Fruit fly (Drosophila melanogaster) whole organism, embryonic: Measurements from ENCODE around the gene CG42237.
A peak's percentile ranks its signal among the peaks of the same experiment; 100 is the strongest.

Source experiments
- Aef1 ChIP-seq: fragments of 200-800 bp; sonication (Bioruptor generic); IDR thresholded peaks from 3 replicates; pipeline ENCODE4 v1.3.6; 2022; ENCODE audit warnings: missing biosample characterization, missing genetic modification characterization
- Blimp-1 ChIP-seq: fragments of 200-800 bp; sonication (Bioruptor generic); optimal IDR thresholded peaks from 3 replicates; lab custom pipeline; 2018; ENCODE audit warnings: missing biosample characterization, missing genetic modification characterization, mild to moderate bottlenecking, moderate library complexity, missing genetic modification reagents
- CG10321 ChIP-seq: fragments of 200-800 bp; sonication (Bioruptor generic); IDR thresholded peaks from 2 replicates; pipeline ENCODE4 v1.3.6; 2022; ENCODE audit warnings: missing biosample characterization, missing genetic modification characterization
- CG10462 ChIP-seq: fragments of 200-800 bp; sonication (Bioruptor generic); optimal IDR thresholded peaks from 2 replicates; lab custom pipeline; 2016; ENCODE audit warnings: missing biosample characterization, missing genetic modification characterization
- CG11398 ChIP-seq: fragments of 200-800 bp; sonication (Bioruptor generic); optimal IDR thresholded peaks from 2 replicates; lab custom pipeline; 2016; ENCODE audit warnings: missing biosample characterization, missing genetic modification characterization
- CG17829 ChIP-seq: fragments of 200-800 bp; optimal IDR thresholded peaks from 2 replicates; lab custom pipeline; 2019; ENCODE audit warnings: missing biosample characterization, mild to moderate bottlenecking, missing genetic modification characterization, moderate library complexity
- CG18011 ChIP-seq: fragments of 200-800 bp; sonication (Bioruptor generic); optimal IDR thresholded peaks from 2 replicates; lab custom pipeline; 2017; ENCODE audit warnings: missing biosample characterization, missing genetic modification characterization, mild to moderate bottlenecking, moderate library complexity, missing genotype
- CG18476 ChIP-seq: fragments of 200-800 bp; sonication (Bioruptor generic); optimal IDR thresholded peaks from 2 replicates; lab custom pipeline; 2016; ENCODE audit warnings: missing biosample characterization, mild to moderate bottlenecking, missing genetic modification characterization
- CG3163 ChIP-seq: fragments of 200-800 bp; sonication (Bioruptor generic); optimal IDR thresholded peaks from 3 replicates; lab custom pipeline; 2016; ENCODE audit warnings: missing biosample characterization, missing genetic modification characterization
- CG3838 ChIP-seq: fragments of 200-800 bp; sonication (Bioruptor generic); optimal IDR thresholded peaks from 3 replicates; lab custom pipeline; 2016; ENCODE audit warnings: missing biosample characterization, missing genetic modification characterization
- CG43689 ChIP-seq: fragments of 200-800 bp; sonication (Bioruptor generic); IDR thresholded peaks from 2 replicates; pipeline ENCODE4 v1.3.6; 2022; ENCODE audit warnings: missing biosample characterization, missing genetic modification characterization
- CG4617 ChIP-seq: fragments of 200-800 bp; sonication (Bioruptor generic); optimal IDR thresholded peaks from 3 replicates; lab custom pipeline; 2016; ENCODE audit warnings: missing biosample characterization, missing genetic modification characterization, borderline replicate concordance
- CG4854 ChIP-seq: fragments of 200-800 bp; sonication (Bioruptor generic); optimal IDR thresholded peaks from 2 replicates; lab custom pipeline; 2016; ENCODE audit warnings: missing biosample characterization, missing genetic modification characterization, inconsistent platforms
- CG5180 ChIP-seq: fragments of 200-800 bp; sonication (Bioruptor generic); optimal IDR thresholded peaks from 3 replicates; lab custom pipeline; 2017; ENCODE audit warnings: missing biosample characterization, missing genetic modification characterization, mild to moderate bottlenecking, moderate library complexity, missing genetic modification reagents
- CG8478 ChIP-seq: fragments of >200 bp; optimal IDR thresholded peaks from 2 replicates; lab custom pipeline; 2018
- Ets97D ChIP-seq: fragments of 200-800 bp; sonication (Bioruptor generic); optimal IDR thresholded peaks from 3 replicates; lab custom pipeline; 2016; ENCODE audit warnings: missing biosample characterization, missing genetic modification characterization
- HLHmδ ChIP-seq: fragments of 200-800 bp; sonication (Bioruptor generic); optimal IDR thresholded peaks from 2 replicates; lab custom pipeline; 2018; ENCODE audit warnings: missing biosample characterization, mild to moderate bottlenecking, missing genetic modification characterization, moderate library complexity
- Hmx ChIP-seq: fragments of 200-800 bp; sonication (Bioruptor generic); optimal IDR thresholded peaks from 2 replicates; lab custom pipeline; 2016; ENCODE audit warnings: missing biosample characterization, missing genetic modification characterization
- Hr78 ChIP-seq, 2 experiments: fragments of 200-800 bp in 1 of 2; fragments of >200 bp in 1 of 2; sonication (Bioruptor generic) in 1 of 2; optimal IDR thresholded peaks; 2 replicates each; lab custom pipeline; 2017 to 2019; ENCODE audit warnings: missing biosample characterization in 2 of 2, missing genetic modification characterization in 2 of 2, mild to moderate bottlenecking in 1 of 2, moderate library complexity in 1 of 2
- Jarid2 ChIP-seq: fragments of 200-800 bp; sonication (Bioruptor generic); optimal IDR thresholded peaks from 3 replicates; lab custom pipeline; 2017; ENCODE audit warnings: mild to moderate bottlenecking, missing biosample characterization, missing genetic modification reagents, missing genetic modification characterization
- Max ChIP-seq: fragments of 200-800 bp; sonication (Bioruptor generic); optimal IDR thresholded peaks from 2 replicates; lab custom pipeline; 2016; ENCODE audit warnings: missing biosample characterization, mild to moderate bottlenecking, missing genetic modification characterization
- Nf-YA ChIP-seq: fragments of 200-800 bp; sonication (Bioruptor generic); IDR thresholded peaks from 2 replicates; pipeline ENCODE4 v1.3.6; 2022; ENCODE audit warnings: missing biosample characterization, missing genetic modification characterization
- Nf-YC ChIP-seq: fragments of 200-800 bp; optimal IDR thresholded peaks from 3 replicates; lab custom pipeline; 2019; ENCODE audit warnings: missing biosample characterization, mild to moderate bottlenecking, missing genetic modification characterization, moderate library complexity
- aop ChIP-seq: fragments of 200-800 bp; sonication (Bioruptor generic); IDR thresholded peaks from 2 replicates; pipeline ENCODE4 v1.3.6; 2022; ENCODE audit warnings: missing biosample characterization, missing genetic modification characterization
- ase ChIP-seq: fragments of 200-800 bp; sonication (Bioruptor generic); IDR thresholded peaks from 3 replicates; pipeline ENCODE4 v1.3.6; 2022; ENCODE audit warnings: missing biosample characterization, missing genetic modification characterization
- az2 ChIP-seq: fragments of 200-800 bp; sonication (Bioruptor generic); optimal IDR thresholded peaks from 3 replicates; lab custom pipeline; 2016; ENCODE audit warnings: missing biosample characterization, missing genetic modification characterization
- bowl ChIP-seq: fragments of 200-800 bp; sonication (Bioruptor generic); IDR thresholded peaks from 2 replicates; pipeline ENCODE4 v1.3.6; 2022; ENCODE audit warnings: missing biosample characterization, missing genetic modification characterization
- chm ChIP-seq: fragments of 200-800 bp; sonication (Bioruptor generic); IDR thresholded peaks from 2 replicates; pipeline ENCODE4 v1.3.6; 2022; ENCODE audit warnings: missing biosample characterization, missing genetic modification characterization
- fd96Cb ChIP-seq: fragments of 200-800 bp; sonication (Bioruptor generic); optimal IDR thresholded peaks from 2 replicates; lab custom pipeline; 2018; ENCODE audit warnings: missing biosample characterization, mild to moderate bottlenecking, missing genetic modification characterization, moderate library complexity
- fu2 ChIP-seq: fragments of 200-800 bp; sonication (Bioruptor generic); optimal IDR thresholded peaks from 2 replicates; lab custom pipeline; 2016; ENCODE audit warnings: missing biosample characterization, missing genetic modification characterization
- gfzf ChIP-seq: fragments of 200-800 bp; sonication (Bioruptor generic); optimal IDR thresholded peaks from 2 replicates; lab custom pipeline; 2016; ENCODE audit warnings: missing biosample characterization, mild to moderate bottlenecking, missing genetic modification characterization, moderate library complexity
- h ChIP-seq: fragments of >200 bp; optimal IDR thresholded peaks from 2 replicates; lab custom pipeline; 2017
- ham ChIP-seq: fragments of 200-800 bp; sonication (Bioruptor generic); IDR thresholded peaks from 2 replicates; pipeline ENCODE4 v1.3.6; 2022; ENCODE audit warnings: missing biosample characterization, missing genetic modification characterization
- lab ChIP-seq: fragments of 200-800 bp; sonication (Bioruptor generic); optimal IDR thresholded peaks from 3 replicates; lab custom pipeline; 2017; ENCODE audit warnings: missing biosample characterization, missing genetic modification characterization, mild to moderate bottlenecking, moderate library complexity, missing genetic modification reagents
- lmd ChIP-seq: fragments of 200-800 bp; sonication (Bioruptor generic); IDR thresholded peaks from 2 replicates; pipeline ENCODE4 v1.3.6; 2022; ENCODE audit warnings: missing biosample characterization, missing genetic modification characterization
- onecut ChIP-seq: fragments of 200-800 bp; sonication (Bioruptor generic); IDR thresholded peaks from 2 replicates; pipeline ENCODE4 v1.3.6; 2022; ENCODE audit warnings: missing biosample characterization, missing genetic modification characterization
- org-1 ChIP-seq: fragments of 200-800 bp; sonication (Bioruptor generic); optimal IDR thresholded peaks from 2 replicates; lab custom pipeline; 2017; ENCODE audit warnings: missing biosample characterization, missing genetic modification characterization
- pho ChIP-seq: fragments of 200-800 bp; sonication (Bioruptor generic); optimal IDR thresholded peaks from 2 replicates; lab custom pipeline; 2016; ENCODE audit warnings: missing biosample characterization, missing genetic modification characterization
- phol ChIP-seq: fragments of 200-800 bp; sonication (Bioruptor generic); optimal IDR thresholded peaks from 3 replicates; lab custom pipeline; 2018; ENCODE audit warnings: missing biosample characterization, mild to moderate bottlenecking, missing genetic modification characterization, moderate library complexity
- pita ChIP-seq: fragments of 200-800 bp; sonication (Bioruptor generic); optimal IDR thresholded peaks from 2 replicates; lab custom pipeline; 2017; ENCODE audit warnings: missing biosample characterization, mild to moderate bottlenecking, missing genetic modification characterization
- ro ChIP-seq: fragments of 200-800 bp; sonication (Bioruptor generic); IDR thresholded peaks from 2 replicates; pipeline ENCODE4 v1.3.6; 2022; ENCODE audit warnings: missing biosample characterization, missing genetic modification characterization
- row ChIP-seq: fragments of 200-800 bp; sonication (Bioruptor generic); IDR thresholded peaks from 3 replicates; pipeline ENCODE4 v1.3.6; 2022; ENCODE audit warnings: missing biosample characterization, missing genetic modification characterization
- sc ChIP-seq, 3 experiments: fragments of >200 bp in 2 of 3; fragments of 200-800 bp in 1 of 3; sonication (Bioruptor generic) in 1 of 3; optimal IDR thresholded peaks; 2 replicates in 2 of 3; 3 replicates in 1 of 3; lab custom pipeline; 2017; ENCODE audit warnings: mild to moderate bottlenecking in 1 of 3, missing biosample characterization in 1 of 3, missing genetic modification characterization in 1 of 3, missing genetic modification reagents in 1 of 3
- slou ChIP-seq: fragments of 200-800 bp; sonication (Bioruptor generic); optimal IDR thresholded peaks from 3 replicates; lab custom pipeline; 2016; ENCODE audit warnings: missing biosample characterization, missing genetic modification characterization
- tio ChIP-seq: fragments of 200-800 bp; sonication (Bioruptor generic); optimal IDR thresholded peaks from 2 replicates; lab custom pipeline; 2017; ENCODE audit warnings: missing biosample characterization, missing genetic modification characterization, inconsistent platforms
- unc-4 ChIP-seq: fragments of 200-800 bp; sonication (Bioruptor generic); IDR thresholded peaks from 2 replicates; pipeline ENCODE4 v1.3.6; 2022; ENCODE audit warnings: missing biosample characterization, missing genetic modification characterization; ENCODE audit not compliant: partially characterized antibody
- vvl ChIP-seq: fragments of 200-800 bp; sonication (Bioruptor generic); IDR thresholded peaks from 2 replicates; pipeline ENCODE4 v1.3.6; 2022; ENCODE audit warnings: missing biosample characterization, missing genetic modification characterization
- zfh1 ChIP-seq: fragments of 200-800 bp; sonication (Bioruptor generic); IDR thresholded peaks from 3 replicates; pipeline ENCODE4 v1.3.6; 2022; ENCODE audit warnings: missing biosample characterization, missing genetic modification characterization
- zfh2 ChIP-seq: fragments of 200-800 bp; sonication (Bioruptor generic); optimal IDR thresholded peaks from 2 replicates; lab custom pipeline; 2016; ENCODE audit warnings: missing biosample characterization, missing genetic modification characterization

The CG42237 gene

dm6 chrX:13088025-13088805 is 26.7 kb upstream of the CG42237 start (continued):
- no peak for TF ChIP-seq Blimp-1 (GFP tag; lab: Kevin White, UChicago)
- TF ChIP-seq vvl (GFP tag; lab: Robert Waterston, UW), result 0 out of 2 replicates have a peak, but pooled peaks have one; percentile 7
- TF ChIP-seq row (GFP tag; lab: Robert Waterston, UW), result peak; percentile 67
- no peak for TF ChIP-seq aop (GFP tag; lab: Robert Waterston, UW)
- no peak for TF ChIP-seq CG10462 (GFP tag; lab: Kevin White, UChicago)
- TF ChIP-seq fd96Cb (tag; lab: Kevin White, UChicago), result peak; percentile 31
- no peak for TF ChIP-seq CG3163
- TF ChIP-seq, all 482 proteins: peak for 115

- TF ChIP-seq CG10321, result no peak
- TF ChIP-seq ro (GFP tag; lab: Robert Waterston, UW), result no peak
- no peak for TF ChIP-seq Jarid2 (GFP tag; lab: Kevin White, UChicago)
- no peak for TF ChIP-seq Hr78 (GFP tag; optimal IDR thresholded peaks at IDR 0.05; lab: Kevin White, UChicago)
- no peak for TF ChIP-seq CG17829 (tag; lab: Kevin White, UChicago)
- TF ChIP-seq CG18011 (GFP tag; lab: Kevin White, UChicago), result no peak
- TF ChIP-seq Ets97D (GFP tag; lab: Kevin White, UChicago), result peak; percentile 60
- TF ChIP-seq zfh2 (GFP tag; lab: Kevin White, UChicago), result no peak
- TF ChIP-seq pita (GFP tag; lab: Kevin White, UChicago), result no peak
- TF ChIP-seq HLHmδ (GFP tag; lab: Kevin White, UChicago), result peak; percentile 20
- no peak for TF ChIP-seq phol (tag; lab: Kevin White, UChicago)
- TF ChIP-seq bowl (GFP tag; lab: Robert Waterston, UW), result 0 out of 2 replicates have a peak, but pooled peaks have one; percentile 9
- no peak for TF ChIP-seq CG18476 (GFP tag; lab: Kevin White, UChicago)
- TF ChIP-seq Max (GFP tag; lab: Kevin White, UChicago), result no peak
- TF ChIP-seq h (lab: Kevin White, UChicago), result no peak
- no peak for TF ChIP-seq org-1 (GFP tag; lab: Kevin White, UChicago)
- no peak for TF ChIP-seq sc (optimal IDR thresholded peaks at IDR 0.05; lab: Kevin White, UChicago)
- no peak for TF ChIP-seq sc (GFP tag; optimal IDR thresholded peaks at IDR 0.05; lab: Kevin White, UChicago)
- TF ChIP-seq gfzf (GFP tag; lab: Kevin White, UChicago), result no peak
- no peak for TF ChIP-seq ase (GFP tag; lab: Robert Waterston, UW)
- no peak for TF ChIP-seq pho (GFP tag; lab: Kevin White, UChicago)
- no peak for TF ChIP-seq Nf-YC
- no peak for TF ChIP-seq ham (GFP tag; lab: Robert Waterston, UW)
- no peak for TF ChIP-seq CG5180 (GFP tag; lab: Kevin White, UChicago)
- no peak for TF ChIP-seq zfh1 (GFP tag; lab: Robert Waterston, UW)
- TF ChIP-seq CG4854, result no peak
- no peak for TF ChIP-seq CG8478
- peak; percentile 28; the same call in 1 of the 2 replicates for TF ChIP-seq chm (GFP tag; lab: Robert Waterston, UW)
- no peak for TF ChIP-seq Aef1 (GFP tag; lab: Robert Waterston, UW)
- 0 out of 2 replicates have a peak, but pooled peaks have one; percentile 21 for TF ChIP-seq CG43689 (GFP tag; lab: Robert Waterston, UW)
- no peak for TF ChIP-seq unc-4 (GFP tag; lab: Robert Waterston, UW)
- no peak for TF ChIP-seq onecut (GFP tag; lab: Robert Waterston, UW)
- TF ChIP-seq Nf-YA, result no peak
- no peak for TF ChIP-seq lmd (GFP tag; lab: Robert Waterston, UW)
- no peak for TF ChIP-seq fu2
- TF ChIP-seq slou, result no peak
- TF ChIP-seq tio (GFP tag; lab: Kevin White, UChicago), result no peak
- no peak for TF ChIP-seq CG3838 (GFP tag; lab: Kevin White, UChicago)
- no peak for TF ChIP-seq az2 (GFP tag; lab: Kevin White, UChicago)
- no peak for TF ChIP-seq CG11398 (GFP tag; lab: Kevin White, UChicago)
- TF ChIP-seq lab (GFP tag; lab: Kevin White, UChicago), result no peak
- no peak for TF ChIP-seq CG4617 (GFP tag; lab: Kevin White, UChicago)
- TF ChIP-seq Hmx (GFP tag; lab: Kevin White, UChicago), result no peak
Measured at dm6 chrX:13089375-13089774, 25.6 kb upstream of the CG42237 start.
